Fruit fly (Drosophila melanogaster) whole organism, embryonic: ENCODE data around the gene CG42827.

ENCODE experiments used
- Bgb ChIP-seq: fragments of 200-800 bp; sonication (Bioruptor generic); IDR thresholded peaks from 2 replicates; pipeline ENCODE4 v1.3.6; 2022; ENCODE audit warnings: missing biosample characterization, missing genetic modification characterization; ENCODE audit not compliant: partially characterized antibody
- BtbVII ChIP-seq: fragments of 200-800 bp; sonication (Bioruptor generic); optimal IDR thresholded peaks from 3 replicates; lab custom pipeline; 2017; ENCODE audit warnings: missing biosample characterization, mild to moderate bottlenecking, missing genetic modification characterization
- CG1024 ChIP-seq: fragments of 200-800 bp; sonication (Bioruptor generic); IDR thresholded peaks from 2 replicates; pipeline ENCODE4 v1.3.6; 2022; ENCODE audit warnings: missing biosample characterization, missing genetic modification characterization
- CG10654 ChIP-seq: fragments of 200-800 bp; sonication (Bioruptor generic); optimal IDR thresholded peaks from 2 replicates; lab custom pipeline; 2016; ENCODE audit warnings: missing biosample characterization, missing genetic modification characterization
- CG11398 ChIP-seq: fragments of 200-800 bp; sonication (Bioruptor generic); optimal IDR thresholded peaks from 2 replicates; lab custom pipeline; 2016; ENCODE audit warnings: missing biosample characterization, missing genetic modification characterization
- CG1233 ChIP-seq: fragments of 200-800 bp; sonication (Bioruptor generic); optimal IDR thresholded peaks from 4 replicates; lab custom pipeline; 2018; ENCODE audit warnings: missing biosample characterization, mild to moderate bottlenecking, missing genetic modification characterization
- CG12659 ChIP-seq: fragments of 200-800 bp; sonication (Bioruptor generic); optimal IDR thresholded peaks from 3 replicates; lab custom pipeline; 2017; ENCODE audit warnings: mild to moderate bottlenecking, missing biosample characterization, missing genetic modification reagents, missing genetic modification characterization
- CG14014 ChIP-seq: fragments of 200-800 bp; sonication (Bioruptor generic); IDR thresholded peaks from 2 replicates; pipeline ENCODE4 v1.3.6; 2022; ENCODE audit warnings: missing biosample characterization, missing genetic modification characterization
- CG14965 ChIP-seq: fragments of 200-800 bp; sonication (Bioruptor generic); optimal IDR thresholded peaks from 2 replicates; lab custom pipeline; 2016; ENCODE audit warnings: missing biosample characterization, missing genetic modification characterization, borderline replicate concordance
- CG15696 ChIP-seq: fragments of 200-800 bp; sonication (Bioruptor generic); optimal IDR thresholded peaks from 2 replicates; lab custom pipeline; 2019; ENCODE audit warnings: missing biosample characterization, mild to moderate bottlenecking, missing genetic modification characterization, moderate library complexity
- CG17186 ChIP-seq: fragments of 200-800 bp; sonication (Bioruptor generic); optimal IDR thresholded peaks from 3 replicates; lab custom pipeline; 2017; ENCODE audit warnings: missing biosample characterization, missing genetic modification reagents, missing genetic modification characterization
- CG2199 ChIP-seq: fragments of 200-800 bp; sonication (Bioruptor generic); IDR thresholded peaks from 3 replicates; pipeline ENCODE4 v1.3.6; 2022; ENCODE audit warnings: missing biosample characterization, missing genetic modification characterization
- CG2678 ChIP-seq: fragments of 200-800 bp; sonication (Bioruptor generic); optimal IDR thresholded peaks from 3 replicates; lab custom pipeline; 2019; ENCODE audit warnings: missing biosample characterization, mild to moderate bottlenecking, missing genetic modification characterization, moderate library complexity
- CG2875 ChIP-seq: fragments of 200-800 bp; sonication (Bioruptor generic); optimal IDR thresholded peaks from 2 replicates; lab custom pipeline; 2017; ENCODE audit warnings: missing biosample characterization, mild to moderate bottlenecking, missing genetic modification characterization, missing genetic modification reagents
- CG31224 ChIP-seq: fragments of 200-800 bp; sonication (Bioruptor generic); IDR thresholded peaks from 2 replicates; pipeline ENCODE4 v1.3.6; 2022; ENCODE audit warnings: missing biosample characterization, missing genetic modification characterization
- CG6254 ChIP-seq: fragments of 200-800 bp; sonication (Bioruptor generic); optimal IDR thresholded peaks from 3 replicates; lab custom pipeline; 2017; ENCODE audit warnings: mild to moderate bottlenecking, missing biosample characterization, missing genetic modification reagents, missing genetic modification characterization
- CG8290 ChIP-seq, 3 experiments: fragments of 200-800 bp; sonication (Bioruptor generic); optimal IDR thresholded peaks; 2 replicates each; lab custom pipeline; 2016 to 2019; ENCODE audit warnings: missing biosample characterization in 3 of 3, missing genetic modification characterization in 3 of 3, mild to moderate bottlenecking in 2 of 3, moderate library complexity in 1 of 3
- CG8765 ChIP-seq: fragments of 200-800 bp; sonication (Bioruptor generic); IDR thresholded peaks from 2 replicates; pipeline ENCODE4 v1.3.6; 2022; ENCODE audit warnings: missing biosample characterization, missing genetic modification characterization
- CG9817 ChIP-seq: fragments of 200-800 bp; sonication (Bioruptor generic); optimal IDR thresholded peaks from 2 replicates; lab custom pipeline; 2018; ENCODE audit warnings: missing biosample characterization, mild to moderate bottlenecking, missing genetic modification characterization, moderate library complexity
- Deaf1 ChIP-seq: fragments of 200-800 bp; optimal IDR thresholded peaks from 3 replicates; lab custom pipeline; 2019; ENCODE audit warnings: missing biosample characterization, mild to moderate bottlenecking, missing genetic modification characterization, moderate library complexity
- Dek ChIP-seq: fragments of 200-800 bp; sonication (Bioruptor generic); optimal IDR thresholded peaks from 3 replicates; lab custom pipeline; 2019; ENCODE audit warnings: missing biosample characterization, mild to moderate bottlenecking, missing genetic modification characterization, moderate library complexity
- Dp ChIP-seq: fragments of 200-800 bp; sonication (Bioruptor generic); optimal IDR thresholded peaks from 2 replicates; lab custom pipeline; 2018; ENCODE audit warnings: missing biosample characterization, mild to moderate bottlenecking, missing genetic modification characterization, moderate library complexity
- Drgx ChIP-seq: fragments of 200-800 bp; sonication (Bioruptor generic); IDR thresholded peaks from 2 replicates; pipeline ENCODE4 v1.3.6; 2022; ENCODE audit warnings: missing biosample characterization, missing genetic modification characterization
- H15 ChIP-seq: fragments of 200-800 bp; sonication (Bioruptor generic); IDR thresholded peaks from 3 replicates; pipeline ENCODE4 v1.3.6; 2022; ENCODE audit warnings: missing biosample characterization, missing genetic modification characterization
- Med ChIP-seq: fragments of 200-800 bp; sonication (Bioruptor generic); peaks from one replicate; lab custom pipeline; 2016; ENCODE audit warnings: missing biosample characterization, missing genetic modification characterization, mild to moderate bottlenecking, inconsistent platforms, moderate library complexity
- Opbp ChIP-seq: fragments of 200-800 bp; sonication (Bioruptor generic); IDR thresholded peaks from 3 replicates; pipeline ENCODE4 v1.3.6; 2022; ENCODE audit warnings: missing biosample characterization, missing genetic modification characterization; ENCODE audit not compliant: partially characterized antibody
- Pdp1 ChIP-seq, 2 experiments: fragments of 200-800 bp; sonication (Bioruptor generic); optimal IDR thresholded peaks; 3 replicates each; lab custom pipeline; 2016; ENCODE audit warnings: missing biosample characterization in 2 of 2, missing genetic modification characterization in 2 of 2, mild to moderate bottlenecking in 1 of 2, moderate library complexity in 1 of 2
- ap ChIP-seq: fragments of 200-800 bp; sonication (Bioruptor generic); IDR thresholded peaks from 2 replicates; pipeline ENCODE4 v1.3.6; 2022; ENCODE audit warnings: missing biosample characterization, missing genetic modification characterization
- bowl ChIP-seq: fragments of 200-800 bp; sonication (Bioruptor generic); IDR thresholded peaks from 2 replicates; pipeline ENCODE4 v1.3.6; 2022; ENCODE audit warnings: missing biosample characterization, missing genetic modification characterization
- br ChIP-seq: fragments of >200 bp; optimal IDR thresholded peaks from 2 replicates; lab custom pipeline; 2017
- cwo ChIP-seq: fragments of 200-800 bp; sonication (Bioruptor generic); optimal IDR thresholded peaks from 3 replicates; lab custom pipeline; 2017; ENCODE audit warnings: missing biosample characterization, missing genetic modification characterization, mild to moderate bottlenecking, moderate library complexity, missing genetic modification reagents
- disco-r ChIP-seq: fragments of 200-800 bp; sonication (Bioruptor generic); optimal IDR thresholded peaks from 2 replicates; lab custom pipeline; 2016; ENCODE audit warnings: missing biosample characterization, missing genetic modification characterization
- gcm ChIP-seq: fragments of 200-800 bp; sonication (Bioruptor generic); optimal IDR thresholded peaks from 2 replicates; lab custom pipeline; 2019; ENCODE audit warnings: missing biosample characterization, mild to moderate bottlenecking, missing genetic modification characterization, moderate library complexity
- gem ChIP-seq: fragments of 200-800 bp; sonication (Bioruptor generic); optimal IDR thresholded peaks from 2 replicates; lab custom pipeline; 2019; ENCODE audit warnings: missing biosample characterization, mild to moderate bottlenecking, missing genetic modification characterization, moderate library complexity
- gsb ChIP-seq: fragments of 200-800 bp; sonication (Bioruptor generic); IDR thresholded peaks from 2 replicates; pipeline ENCODE4 v1.3.6; 2022; ENCODE audit warnings: missing biosample characterization, missing genetic modification characterization
- ham ChIP-seq: fragments of 200-800 bp; sonication (Bioruptor generic); IDR thresholded peaks from 2 replicates; pipeline ENCODE4 v1.3.6; 2022; ENCODE audit warnings: missing biosample characterization, missing genetic modification characterization
- ken ChIP-seq: fragments of 200-800 bp; sonication (Bioruptor generic); IDR thresholded peaks from 3 replicates; pipeline ENCODE4 v1.3.6; 2022; ENCODE audit warnings: missing biosample characterization, missing genetic modification characterization
- slp2 ChIP-seq: fragments of 200-800 bp; sonication (Bioruptor generic); optimal IDR thresholded peaks from 2 replicates; lab custom pipeline; 2016; ENCODE audit warnings: missing biosample characterization, missing genetic modification characterization
- tup ChIP-seq: fragments of 200-800 bp; sonication (Bioruptor generic); optimal IDR thresholded peaks from 2 replicates; lab custom pipeline; 2016; ENCODE audit warnings: missing biosample characterization, mild to moderate bottlenecking, missing genetic modification characterization, moderate library complexity
- unc-4 ChIP-seq: fragments of 200-800 bp; sonication (Bioruptor generic); IDR thresholded peaks from 2 replicates; pipeline ENCODE4 v1.3.6; 2022; ENCODE audit warnings: missing biosample characterization, missing genetic modification characterization; ENCODE audit not compliant: partially characterized antibody
- wdn ChIP-seq: fragments of 200-800 bp; sonication (Bioruptor generic); IDR thresholded peaks from 2 replicates; pipeline ENCODE4 v1.3.6; 2022; ENCODE audit warnings: missing biosample characterization, missing genetic modification characterization

Gene CG42827

dm6 chr3R:23335577-23335976, 37.1 kb upstream of the CG42827 start (continued):
- no peak for TF ChIP-seq disco-r
- TF ChIP-seq CG15696 (tag; lab: Kevin White, UChicago) = peak; percentile 27
- TF ChIP-seq Opbp (GFP tag; lab: Robert Waterston, UW) = no peak
- TF ChIP-seq br (lab: Kevin White, UChicago) = no peak
- peak; percentile 76 for TF ChIP-seq CG31224
- peak; percentile 88 for TF ChIP-seq gem
- peak; percentile 66 for TF ChIP-seq Deaf1 (tag; lab: Kevin White, UChicago)
- 0 out of 3 replicates have a peak, but pooled peaks have one; percentile 20 for TF ChIP-seq H15
- TF ChIP-seq ham (GFP tag; lab: Robert Waterston, UW) = peak; percentile 47; the same call in 1 of the 2 replicates
- no peak; the same call in 1 of the 2 replicates for TF ChIP-seq bowl (GFP tag; lab: Robert Waterston, UW)
- peak; percentile 91 for TF ChIP-seq Med (GFP tag; lab: Kevin White, UChicago)
- TF ChIP-seq slp2 (GFP tag; lab: Kevin White, UChicago) = no peak
- peak; percentile 37 for TF ChIP-seq CG6254 (GFP tag; lab: Kevin White, UChicago)
- TF ChIP-seq CG2678 (tag; lab: Kevin White, UChicago) = peak; percentile 93
- TF ChIP-seq CG1024 (GFP tag; lab: Robert Waterston, UW) = no peak
- peak; percentile 35; the same call in 1 of the 3 replicates for TF ChIP-seq ken (GFP tag; lab: Robert Waterston, UW)
- TF ChIP-seq BtbVII (GFP tag; lab: Kevin White, UChicago) = peak; percentile 94
- TF ChIP-seq Pdp1 (GFP tag; optimal IDR thresholded peaks at IDR 0.05; lab: Kevin White, UChicago) = peak; percentile 1 to 48
- no peak for TF ChIP-seq CG8290 (GFP tag; optimal IDR thresholded peaks at IDR 0.05; lab: Kevin White, UChicago)
- TF ChIP-seq CG8290 (tag; optimal IDR thresholded peaks at IDR 0.05; lab: Kevin White, UChicago) = peak in 1 of 2 experiments; percentile 47
- peak; percentile 68 for TF ChIP-seq wdn (GFP tag; lab: Robert Waterston, UW)
- peak; percentile 64 for TF ChIP-seq CG10654 (GFP tag; lab: Kevin White, UChicago)
- TF ChIP-seq CG11398 = no peak
- TF ChIP-seq cwo (GFP tag; lab: Kevin White, UChicago) = peak; percentile 90
- peak; percentile 83 for TF ChIP-seq CG9817
- no peak for TF ChIP-seq ap (GFP tag; lab: Robert Waterston, UW)
- peak; percentile 79 for TF ChIP-seq Dek (tag; lab: Kevin White, UChicago)
- no peak for TF ChIP-seq Dp (GFP tag; lab: Kevin White, UChicago)
- no peak for TF ChIP-seq unc-4
- TF ChIP-seq Drgx (GFP tag; lab: Robert Waterston, UW) = peak; percentile 51
- TF ChIP-seq CG17186 (GFP tag; lab: Kevin White, UChicago) = no peak
- peak; percentile 64 for TF ChIP-seq gsb (GFP tag; lab: Robert Waterston, UW)
- TF ChIP-seq CG14965 (GFP tag; lab: Kevin White, UChicago) = no peak
- no peak for TF ChIP-seq Bgb (GFP tag; lab: Robert Waterston, UW)
- TF ChIP-seq tup (GFP tag; lab: Kevin White, UChicago) = peak; percentile 64
- TF ChIP-seq CG8765 = 0 out of 2 replicates have a peak, but pooled peaks have one; percentile 31
- TF ChIP-seq CG2875 (GFP tag; lab: Kevin White, UChicago) = peak; percentile 27
- TF ChIP-seq CG14014 (GFP tag; lab: Robert Waterston, UW) = peak; percentile 73
- no peak for TF ChIP-seq CG2199 (GFP tag; lab: Robert Waterston, UW)
- peak; percentile 80 for TF ChIP-seq CG1233 (GFP tag; lab: Kevin White, UChicago)
- TF ChIP-seq CG12659 = peak; percentile 86
- TF ChIP-seq gcm (GFP tag; lab: Kevin White, UChicago) = peak; percentile 50
